Fruit fly (Drosophila melanogaster): Measurements from ENCODE around the gene bbg.

dm6 chr3L:14423638-14424037 is 112.4 kb downstream of the bbg start:
- TF ChIP-seq CG8478 (optimal IDR thresholded peaks at IDR 0.05) (no peak), CTCF (optimal IDR thresholded peaks at IDR 0.05) (no peak)

All from S2 (cell line).